Fruit fly (Drosophila melanogaster): Measurements from ENCODE around the gene CG6885.

The CG6885 gene

dm6 chr3L:18786066-18786426, 41.8 kb downstream of the CG6885 start (continued):
- TF ChIP-seq Usf (GFP tag; optimal IDR thresholded peaks at IDR 0.05) = no peak
- no peak for TF ChIP-seq Mes4 (GFP tag; optimal IDR thresholded peaks at IDR 0.05)
- no peak for TF ChIP-seq sisA (GFP tag; IDR thresholded peaks at IDR 0.05)
- TF ChIP-seq CG14441 (GFP tag; IDR thresholded peaks at IDR 0.05) = no peak
- TF ChIP-seq bcd (GFP tag; optimal IDR thresholded peaks at IDR 0.05) = no peak
- TF ChIP-seq CG30403 (GFP tag; optimal IDR thresholded peaks at IDR 0.05) = peak; percentile 15
- TF ChIP-seq grn (GFP tag; optimal IDR thresholded peaks at IDR 0.05) = no peak
- TF ChIP-seq Bdp1 (GFP tag; optimal IDR thresholded peaks at IDR 0.05) = no peak
- no peak for TF ChIP-seq CG11398 (GFP tag; optimal IDR thresholded peaks at IDR 0.05)
- TF ChIP-seq Hey (tag; optimal IDR thresholded peaks at IDR 0.05) = no peak
- no peak for TF ChIP-seq CG7271 (tag; optimal IDR thresholded peaks at IDR 0.05)
- 0 out of 3 replicates have a peak, but pooled peaks have one; percentile 35 for TF ChIP-seq zfh1 (GFP tag; IDR thresholded peaks at IDR 0.05)
- peak; percentile 12 for TF ChIP-seq fd96Cb (tag; optimal IDR thresholded peaks at IDR 0.05)
- no peak; the same call in 1 of the 2 replicates for TF ChIP-seq ara (GFP tag; IDR thresholded peaks at IDR 0.05)
- TF ChIP-seq sd (tag; optimal IDR thresholded peaks at IDR 0.05) = no peak
- TF ChIP-seq CG12071 (GFP tag; optimal IDR thresholded peaks at IDR 0.05) = no peak
- no peak for TF ChIP-seq btn (GFP tag; optimal IDR thresholded peaks at IDR 0.05)
- TF ChIP-seq Hr3 (GFP tag; optimal IDR thresholded peaks at IDR 0.05) = no peak
- TF ChIP-seq pros (GFP tag; optimal IDR thresholded peaks at IDR 0.05) = no peak
- 0 out of 2 replicates have a peak, but pooled peaks have one; percentile 30 for TF ChIP-seq wdn (GFP tag; IDR thresholded peaks at IDR 0.05)
- no peak for TF ChIP-seq CG15073 (GFP tag; optimal IDR thresholded peaks at IDR 0.05)
- TF ChIP-seq lov (optimal IDR thresholded peaks at IDR 0.05) = no peak
- TF ChIP-seq lov (GFP tag; IDR thresholded peaks at IDR 0.05) = no peak
- TF ChIP-seq CG15479 (GFP tag; optimal IDR thresholded peaks at IDR 0.05) = no peak
- TF ChIP-seq onecut (GFP tag; IDR thresholded peaks at IDR 0.05) = no peak
- TF ChIP-seq CG3726 (GFP tag; IDR thresholded peaks at IDR 0.05) = no peak
- peak; percentile 41 for TF ChIP-seq CG8388 (GFP tag; optimal IDR thresholded peaks at IDR 0.05)
- TF ChIP-seq Dbx (GFP tag; IDR thresholded peaks at IDR 0.05) = no peak; the same call in 2 of the 3 replicates
- TF ChIP-seq CG17328 (GFP tag; IDR thresholded peaks at IDR 0.05) = no peak; the same call in 1 of the 2 replicates
- TF ChIP-seq al (GFP tag; IDR thresholded peaks at IDR 0.05) = peak; percentile 35; the same call in 1 of the 2 replicates
- TF ChIP-seq repo (GFP tag; optimal IDR thresholded peaks at IDR 0.05) = no peak
- TF ChIP-seq nom (GFP tag; optimal IDR thresholded peaks at IDR 0.05) = no peak
- TF ChIP-seq mam (GFP tag; optimal IDR thresholded peaks at IDR 0.05) = no peak
- TF ChIP-seq CG34376 (GFP tag; optimal IDR thresholded peaks at IDR 0.05) = no peak
- no peak for TF ChIP-seq Antp (GFP tag; optimal IDR thresholded peaks at IDR 0.05)
- no peak for TF ChIP-seq tx (GFP tag; optimal IDR thresholded peaks at IDR 0.05)
- TF ChIP-seq CG18764 (GFP tag; optimal IDR thresholded peaks at IDR 0.05) = no peak
- TF ChIP-seq sug (tag; optimal IDR thresholded peaks at IDR 0.05) = no peak
- no peak for TF ChIP-seq CG8290 (GFP tag; optimal IDR thresholded peaks at IDR 0.05)
- no peak for TF ChIP-seq CG8290 (tag; optimal IDR thresholded peaks at IDR 0.05)
- no peak for TF ChIP-seq CG15011 (GFP tag; optimal IDR thresholded peaks at IDR 0.05)
- TF ChIP-seq Atf6 (GFP tag; IDR thresholded peaks at IDR 0.05) = peak; percentile 57; the same call in 1 of the 2 replicates
- TF ChIP-seq Drgx (GFP tag; IDR thresholded peaks at IDR 0.05) = no peak
- no peak for TF ChIP-seq CG1024 (GFP tag; IDR thresholded peaks at IDR 0.05)
- TF ChIP-seq CG7357 (GFP tag; IDR thresholded peaks at IDR 0.05) = no peak
- TF ChIP-seq CG9876 (GFP tag; optimal IDR thresholded peaks at IDR 0.05) = no peak
- no peak for TF ChIP-seq CG1792 (GFP tag; optimal IDR thresholded peaks at IDR 0.05)
- no peak for TF ChIP-seq az2 (GFP tag; optimal IDR thresholded peaks at IDR 0.05)
- no peak for TF ChIP-seq Ravus (GFP tag; IDR thresholded peaks at IDR 0.05)
- TF ChIP-seq CG8924 (tag; optimal IDR thresholded peaks at IDR 0.05) = peak; percentile 43
- peak; percentile 38 for TF ChIP-seq grau (tag; optimal IDR thresholded peaks at IDR 0.05)
- peak; percentile 30 for TF ChIP-seq CG15514 (GFP tag; optimal IDR thresholded peaks at IDR 0.05)
- TF ChIP-seq slp2 (GFP tag; optimal IDR thresholded peaks at IDR 0.05) = no peak
- no peak for TF ChIP-seq CG6683 (GFP tag; optimal IDR thresholded peaks at IDR 0.05)

Measured in whole organism, embryonic.